Worm (Caenorhabditis elegans) whole organism, L1 larva: ENCODE results near the gene F53E10.5.
"Not testable (repeated sequence)": the region's sequence is repeated elsewhere in the genome, so short reads cannot be mapped to it uniquely, and the experiment has no call there.

Experiments
- aha-1 ChIP-seq: fragments of 150-350 bp; optimal IDR thresholded peaks from 2 replicates; lab custom pipeline; 2014; ENCODE audit warnings: missing biosample characterization, missing genetic modification characterization
- aly-2 ChIP-seq: fragments of 150-350 bp; optimal IDR thresholded peaks from 2 replicates; lab custom pipeline; 2014; ENCODE audit warnings: missing biosample characterization, missing genetic modification characterization
- elt-2 ChIP-seq: sonication (generic microtip); optimal IDR thresholded peaks from 2 replicates; lab custom pipeline; 2016; ENCODE audit warnings: missing genetic modification characterization, mild to moderate bottlenecking, inconsistent platforms, missing compliant biosample characterization, missing genetic modification reagents
- ets-5 ChIP-seq: fragments of 200-800 bp; sonication (Bioruptor generic); IDR thresholded peaks from 2 replicates; pipeline ENCODE4 v1.3.6; 2022; ENCODE audit warnings: missing genetic modification characterization, missing compliant biosample characterization
- nhr-12 ChIP-seq: sonication (generic microtip); optimal IDR thresholded peaks from 2 replicates; lab custom pipeline; 2017; ENCODE audit warnings: missing biosample characterization, missing genetic modification characterization
- nhr-237 ChIP-seq: fragments of 150-350 bp; optimal IDR thresholded peaks from 2 replicates; lab custom pipeline; 2014; ENCODE audit warnings: missing biosample characterization, missing genetic modification characterization
- nhr-28 ChIP-seq: fragments of 150-350 bp; optimal IDR thresholded peaks from 2 replicates; lab custom pipeline; 2014; ENCODE audit warnings: missing biosample characterization, missing genetic modification characterization
- snpc-4 ChIP-seq: fragments of 150-350 bp; optimal IDR thresholded peaks from 2 replicates; lab custom pipeline; 2014; ENCODE audit warnings: missing biosample characterization, missing genetic modification characterization
- ztf-11 ChIP-seq, 2 experiments: sonication (generic microtip); optimal IDR thresholded peaks; 2 replicates each; lab custom pipeline; 2016 to 2017; ENCODE audit warnings: missing genetic modification characterization in 2 of 2, missing biosample characterization in 1 of 2, missing compliant biosample characterization in 1 of 2

ce11 chrV:2598830-2599229 is at the start of gene F53E10.5:
- TF ChIP-seq elt-2 (tag; lab: Kevin White, UChicago); snpc-4 (tag; lab: Kevin White, UChicago); nhr-28; aha-1 (tag; lab: Kevin White, UChicago); nhr-12 (tag; lab: Kevin White, UChicago); aly-2 (tag; lab: Kevin White, UChicago); ztf-11 (tag; optimal IDR thresholded peaks at IDR 0.05; lab: Kevin White, UChicago); ets-5 (GFP tag; lab: Robert Waterston, UW); nhr-237 (tag; lab: Kevin White, UChicago): not testable (repeated sequence)
